Fruit fly (Drosophila melanogaster) whole organism, embryonic: Measurements from ENCODE around the gene CG11836.

Source experiments
- Abd-B ChIP-seq: fragments of 200-800 bp; sonication (Bioruptor generic); optimal IDR thresholded peaks from 2 replicates; lab custom pipeline; 2018; ENCODE audit warnings: missing biosample characterization, mild to moderate bottlenecking, missing genetic modification characterization, moderate library complexity
- BEAF-32 ChIP-seq: fragments of 200-800 bp; sonication (Bioruptor generic); optimal IDR thresholded peaks from 3 replicates; lab custom pipeline; 2017; ENCODE audit warnings: missing biosample characterization, missing genetic modification characterization, mild to moderate bottlenecking, moderate library complexity, missing genetic modification reagents
- Bdp1 ChIP-seq: fragments of 200-800 bp; sonication (Bioruptor generic); optimal IDR thresholded peaks from 3 replicates; lab custom pipeline; 2016; ENCODE audit warnings: missing biosample characterization, missing genetic modification characterization
- Bgb ChIP-seq: fragments of 200-800 bp; sonication (Bioruptor generic); IDR thresholded peaks from 2 replicates; pipeline ENCODE4 v1.3.6; 2022; ENCODE audit warnings: missing biosample characterization, missing genetic modification characterization; ENCODE audit not compliant: partially characterized antibody
- Blimp-1 ChIP-seq: fragments of 200-800 bp; sonication (Bioruptor generic); optimal IDR thresholded peaks from 3 replicates; lab custom pipeline; 2018; ENCODE audit warnings: missing biosample characterization, missing genetic modification characterization, mild to moderate bottlenecking, moderate library complexity, missing genetic modification reagents
- CG14667 ChIP-seq: fragments of 200-800 bp; sonication (Bioruptor generic); IDR thresholded peaks from 2 replicates; pipeline ENCODE4 v1.3.6; 2022; ENCODE audit warnings: missing biosample characterization, missing genetic modification characterization
- CG1603 ChIP-seq: fragments of 200-800 bp; sonication (Bioruptor generic); optimal IDR thresholded peaks from 2 replicates; lab custom pipeline; 2019; ENCODE audit warnings: missing biosample characterization, mild to moderate bottlenecking, missing genetic modification characterization, moderate library complexity
- CG17328 ChIP-seq: fragments of 200-800 bp; sonication (Bioruptor generic); IDR thresholded peaks from 2 replicates; pipeline ENCODE4 v1.3.6; 2022; ENCODE audit warnings: missing biosample characterization, missing genetic modification characterization
- CG17361 ChIP-seq: fragments of 200-800 bp; sonication (Bioruptor generic); IDR thresholded peaks from 3 replicates; pipeline ENCODE4 v1.3.6; 2022; ENCODE audit warnings: missing biosample characterization, missing genetic modification characterization
- CG17829 ChIP-seq: fragments of 200-800 bp; optimal IDR thresholded peaks from 2 replicates; lab custom pipeline; 2019; ENCODE audit warnings: missing biosample characterization, mild to moderate bottlenecking, missing genetic modification characterization, moderate library complexity
- CG2120 ChIP-seq: fragments of 200-800 bp; sonication (Bioruptor generic); optimal IDR thresholded peaks from 3 replicates; lab custom pipeline; 2016; ENCODE audit warnings: missing biosample characterization, missing genetic modification characterization
- CG2129 ChIP-seq: fragments of 200-800 bp; sonication (Bioruptor generic); IDR thresholded peaks from 2 replicates; pipeline ENCODE4 v1.3.6; 2022; ENCODE audit warnings: missing biosample characterization, missing genetic modification characterization; ENCODE audit not compliant: partially characterized antibody
- CG4328 ChIP-seq: fragments of 200-800 bp; sonication (Bioruptor generic); optimal IDR thresholded peaks from 3 replicates; lab custom pipeline; 2017; ENCODE audit warnings: missing biosample characterization, missing genetic modification reagents, missing genetic modification characterization
- CG5953 ChIP-seq: fragments of 200-800 bp; sonication (Bioruptor generic); IDR thresholded peaks from 2 replicates; pipeline ENCODE4 v1.3.6; 2022; ENCODE audit warnings: missing biosample characterization, missing genetic modification characterization
- CG6683 ChIP-seq: fragments of 200-800 bp; sonication (Bioruptor generic); optimal IDR thresholded peaks from 2 replicates; lab custom pipeline; 2017; ENCODE audit warnings: missing biosample characterization, mild to moderate bottlenecking, missing genetic modification characterization, missing genetic modification reagents
- CG6791 ChIP-seq: fragments of 200-800 bp; sonication (Bioruptor generic); IDR thresholded peaks from 3 replicates; pipeline ENCODE4 v1.3.6; 2022; ENCODE audit warnings: missing biosample characterization, missing genetic modification characterization; ENCODE audit not compliant: partially characterized antibody
- CG7963 ChIP-seq: fragments of 200-800 bp; sonication (Bioruptor generic); IDR thresholded peaks from 3 replicates; pipeline ENCODE4 v1.3.6; 2022; ENCODE audit warnings: missing biosample characterization, missing genetic modification characterization; ENCODE audit not compliant: partially characterized antibody
- Doc3 ChIP-seq: fragments of 200-800 bp; sonication (Bioruptor generic); IDR thresholded peaks from 3 replicates; pipeline ENCODE4 v1.3.6; 2022; ENCODE audit warnings: missing biosample characterization, missing genetic modification characterization; ENCODE audit not compliant: partially characterized antibody
- Dp ChIP-seq: fragments of 200-800 bp; sonication (Bioruptor generic); optimal IDR thresholded peaks from 2 replicates; lab custom pipeline; 2018; ENCODE audit warnings: missing biosample characterization, mild to moderate bottlenecking, missing genetic modification characterization, moderate library complexity
- Dref ChIP-seq: fragments of 200-800 bp; sonication (Bioruptor generic); IDR thresholded peaks from 2 replicates; pipeline ENCODE4 v1.3.6; 2022; ENCODE audit warnings: missing biosample characterization, missing genetic modification characterization
- Hr3 ChIP-seq: fragments of 200-800 bp; sonication (Bioruptor generic); optimal IDR thresholded peaks from 3 replicates; lab custom pipeline; 2016; ENCODE audit warnings: missing biosample characterization, missing genetic modification characterization
- MBD-R2 ChIP-seq: fragments of 200-800 bp; sonication (Bioruptor generic); IDR thresholded peaks from 2 replicates; pipeline ENCODE4 v1.3.6; 2022; ENCODE audit warnings: missing biosample characterization, missing genetic modification characterization
- Myb ChIP-seq: fragments of 200-800 bp; sonication (Bioruptor generic); optimal IDR thresholded peaks from 2 replicates; lab custom pipeline; 2016; ENCODE audit warnings: missing biosample characterization, missing genetic modification characterization
- NfI ChIP-seq: fragments of 200-800 bp; sonication (Bioruptor generic); optimal IDR thresholded peaks from 3 replicates; lab custom pipeline; 2018; ENCODE audit warnings: missing biosample characterization, mild to moderate bottlenecking, missing genetic modification characterization, moderate library complexity
- PHDP ChIP-seq: fragments of 200-800 bp; sonication (Bioruptor generic); optimal IDR thresholded peaks from 3 replicates; lab custom pipeline; 2018; ENCODE audit warnings: missing biosample characterization, mild to moderate bottlenecking, missing genetic modification characterization, moderate library complexity
- Scr ChIP-seq: fragments of 200-800 bp; sonication (Bioruptor generic); IDR thresholded peaks from 2 replicates; pipeline ENCODE4 v1.3.6; 2022; ENCODE audit warnings: missing biosample characterization, missing genetic modification characterization; ENCODE audit not compliant: partially characterized antibody
- Six4 ChIP-seq: fragments of 200-800 bp; sonication (Bioruptor generic); optimal IDR thresholded peaks from 2 replicates; lab custom pipeline; 2016; ENCODE audit warnings: missing biosample characterization, missing genetic modification characterization
- Sry-δ ChIP-seq: fragments of 200-800 bp; sonication (Bioruptor generic); optimal IDR thresholded peaks from 2 replicates; lab custom pipeline; 2016; ENCODE audit warnings: missing biosample characterization, missing genetic modification characterization
- amos ChIP-seq: fragments of 200-800 bp; sonication (Bioruptor generic); IDR thresholded peaks from 2 replicates; pipeline ENCODE4 v1.3.6; 2022; ENCODE audit warnings: missing biosample characterization, missing genetic modification characterization; ENCODE audit not compliant: partially characterized antibody
- cg ChIP-seq: fragments of 200-800 bp; sonication (Bioruptor generic); optimal IDR thresholded peaks from 3 replicates; lab custom pipeline; 2019; ENCODE audit warnings: missing biosample characterization, mild to moderate bottlenecking, missing genetic modification characterization, moderate library complexity
- chinmo ChIP-seq: fragments of 200-800 bp; sonication (Bioruptor generic); IDR thresholded peaks from 4 replicates; pipeline ENCODE4 v1.3.6; 2022; ENCODE audit warnings: missing biosample characterization, missing genetic modification characterization; ENCODE audit not compliant: partially characterized antibody
- ci ChIP-seq: fragments of 200-800 bp; sonication (Bioruptor generic); IDR thresholded peaks from 3 replicates; pipeline ENCODE4 v1.3.6; 2022; ENCODE audit warnings: missing biosample characterization, missing genetic modification characterization
- gro ChIP-seq: fragments of 200-800 bp; sonication (Bioruptor generic); optimal IDR thresholded peaks from 2 replicates; lab custom pipeline; 2016; ENCODE audit warnings: missing biosample characterization, missing genetic modification characterization
- hbn ChIP-seq: fragments of 200-800 bp; sonication (Bioruptor generic); IDR thresholded peaks from 2 replicates; pipeline ENCODE4 v1.3.6; 2022; ENCODE audit warnings: missing biosample characterization, missing genetic modification characterization; ENCODE audit not compliant: partially characterized antibody
- hkb ChIP-seq, 2 experiments: fragments of 200-800 bp in 1 of 2; fragments of >200 bp in 1 of 2; sonication (Bioruptor generic) in 1 of 2; IDR thresholded peaks in 1 of 2; optimal IDR thresholded peaks in 1 of 2; 2 replicates each; pipeline versions ENCODE4 v1.3.6 to Lab custom; 2017 to 2022; ENCODE audit warnings: missing biosample characterization in 1 of 2, missing genetic modification characterization in 1 of 2
- inv ChIP-seq: fragments of 200-800 bp; sonication (Bioruptor generic); IDR thresholded peaks from 2 replicates; pipeline ENCODE4 v1.3.6; 2022; ENCODE audit warnings: missing biosample characterization, missing genetic modification characterization; ENCODE audit not compliant: partially characterized antibody
- jumu ChIP-seq: fragments of 200-800 bp; sonication (Bioruptor generic); optimal IDR thresholded peaks from 3 replicates; lab custom pipeline; 2016; ENCODE audit warnings: missing biosample characterization, missing genetic modification characterization
- lbe ChIP-seq: fragments of 200-800 bp; sonication (Bioruptor generic); optimal IDR thresholded peaks from 2 replicates; lab custom pipeline; 2016; ENCODE audit warnings: missing biosample characterization, mild to moderate bottlenecking, missing genetic modification characterization
- lilli ChIP-seq: fragments of 200-800 bp; sonication (Bioruptor generic); optimal IDR thresholded peaks from 3 replicates; lab custom pipeline; 2016; ENCODE audit warnings: missing biosample characterization, missing genetic modification characterization
- lov ChIP-seq, 2 experiments: fragments of 200-800 bp in 1 of 2; fragments of >200 bp in 1 of 2; sonication (Bioruptor generic) in 1 of 2; IDR thresholded peaks in 1 of 2; optimal IDR thresholded peaks in 1 of 2; 2 replicates in 1 of 2; 3 replicates in 1 of 2; pipeline versions ENCODE4 v1.3.6 to Lab custom; 2017 to 2022; ENCODE audit warnings: missing biosample characterization in 1 of 2, missing genetic modification characterization in 1 of 2
- nerfin-2 ChIP-seq: fragments of 200-800 bp; sonication (Bioruptor generic); IDR thresholded peaks from 2 replicates; pipeline ENCODE4 v1.3.6; 2022; ENCODE audit warnings: missing biosample characterization, missing genetic modification characterization; ENCODE audit not compliant: partially characterized antibody
- nom ChIP-seq: fragments of 200-800 bp; sonication (Bioruptor generic); optimal IDR thresholded peaks from 2 replicates; lab custom pipeline; 2017; ENCODE audit warnings: missing biosample characterization, missing genetic modification characterization, mild to moderate bottlenecking, moderate library complexity, missing genetic modification reagents
- pfk ChIP-seq: fragments of 200-800 bp; sonication (Bioruptor generic); optimal IDR thresholded peaks from 2 replicates; lab custom pipeline; 2018; ENCODE audit warnings: missing biosample characterization, mild to moderate bottlenecking, missing genetic modification characterization, moderate library complexity
- schlank ChIP-seq: fragments of 200-800 bp; sonication (Bioruptor generic); optimal IDR thresholded peaks from 2 replicates; lab custom pipeline; 2018; ENCODE audit warnings: missing biosample characterization, mild to moderate bottlenecking, missing genetic modification characterization
- sens-2 ChIP-seq: fragments of 200-800 bp; sonication (Bioruptor generic); IDR thresholded peaks from 2 replicates; pipeline ENCODE4 v1.3.6; 2022; ENCODE audit warnings: missing biosample characterization, missing genetic modification characterization
- sob ChIP-seq: fragments of 200-800 bp; sonication (Bioruptor generic); IDR thresholded peaks from 2 replicates; pipeline ENCODE4 v1.3.6; 2022; ENCODE audit warnings: missing biosample characterization, missing genetic modification characterization
- vvl ChIP-seq: fragments of 200-800 bp; sonication (Bioruptor generic); IDR thresholded peaks from 2 replicates; pipeline ENCODE4 v1.3.6; 2022; ENCODE audit warnings: missing biosample characterization, missing genetic modification characterization

CG11836 gene

dm6 chr3R:25047504-25047903 is 23.4 kb upstream of the CG11836 start, which contains the start of gene CG11790 (continued):
- TF ChIP-seq gro (GFP tag; lab: Kevin White, UChicago) (peak; percentile 5), CG14667 (GFP tag; lab: Robert Waterston, UW) (no peak), Bdp1 (GFP tag; lab: Kevin White, UChicago) (no peak), Blimp-1 (GFP tag; lab: Kevin White, UChicago) (no peak), chinmo (0 out of 4 replicates have a peak, but pooled peaks have one; percentile 42), CG17829 (tag; lab: Kevin White, UChicago) (peak; percentile 7), cg (no peak), vvl (GFP tag; lab: Robert Waterston, UW) (peak; percentile 20; the same call in 1 of the 2 replicates), Hr3 (GFP tag; lab: Kevin White, UChicago) (no peak), hkb (optimal IDR thresholded peaks at IDR 0.05; lab: Kevin White, UChicago) (no peak), hkb (GFP tag; IDR thresholded peaks at IDR 0.05; lab: Robert Waterston, UW) (0 out of 2 replicates have a peak, but pooled peaks have one; percentile 12), CG5953 (GFP tag; lab: Robert Waterston, UW) (no peak), nom (GFP tag; lab: Kevin White, UChicago) (peak; percentile 45), sens-2 (GFP tag; lab: Robert Waterston, UW) (no peak), CG6683 (GFP tag; lab: Kevin White, UChicago) (no peak), pfk (peak; percentile 8), Myb (GFP tag; lab: Kevin White, UChicago) (peak; percentile 11), inv (GFP tag; lab: Robert Waterston, UW) (peak; percentile 51; the same call in 1 of the 2 replicates), MBD-R2 (GFP tag; lab: Robert Waterston, UW) (peak; percentile 84), hbn (GFP tag; lab: Robert Waterston, UW) (peak; percentile 73; the same call in 1 of the 2 replicates), BEAF-32 (peak; percentile 74), CG1603 (tag; lab: Kevin White, UChicago) (peak; percentile 59), CG2120 (GFP tag; lab: Kevin White, UChicago) (no peak), Bgb (GFP tag; lab: Robert Waterston, UW) (peak; percentile 87), CG17361 (GFP tag; lab: Robert Waterston, UW) (no peak), Scr (GFP tag; lab: Robert Waterston, UW) (peak; percentile 77), lov (optimal IDR thresholded peaks at IDR 0.05; lab: Kevin White, UChicago) (no peak), lov (GFP tag; IDR thresholded peaks at IDR 0.05; lab: Robert Waterston, UW) (0 out of 3 replicates have a peak, but pooled peaks have one; percentile 16), nerfin-2 (GFP tag; lab: Robert Waterston, UW) (peak; percentile 59), schlank (tag; lab: Kevin White, UChicago) (no peak), PHDP (tag; lab: Kevin White, UChicago) (peak; percentile 4), CG6791 (peak; percentile 83), CG4328 (GFP tag; lab: Kevin White, UChicago) (no peak), lbe (GFP tag; lab: Kevin White, UChicago) (peak; percentile 2), Six4 (GFP tag; lab: Kevin White, UChicago) (peak; percentile 3), Sry-δ (GFP tag; lab: Kevin White, UChicago) (peak; percentile 75), Abd-B (GFP tag; lab: Kevin White, UChicago) (no peak), CG7963 (GFP tag; lab: Robert Waterston, UW) (peak; percentile 85), Doc3 (GFP tag; lab: Robert Waterston, UW) (peak; percentile 85), sob (GFP tag; lab: Robert Waterston, UW) (0 out of 2 replicates have a peak, but pooled peaks have one; percentile 20), lilli (GFP tag; lab: Kevin White, UChicago) (peak; percentile 7), Dp (GFP tag; lab: Kevin White, UChicago) (peak; percentile 7), CG17328 (GFP tag; lab: Robert Waterston, UW) (no peak), amos (GFP tag; lab: Robert Waterston, UW) (peak; percentile 75), Dref (GFP tag; lab: Robert Waterston, UW) (peak; percentile 80), NfI (GFP tag; lab: Kevin White, UChicago) (peak; percentile 12), ci (GFP tag; lab: Robert Waterston, UW) (peak; percentile 59; the same call in 2 of the 3 replicates), CG2129 (GFP tag; lab: Robert Waterston, UW) (peak; percentile 40; the same call in 1 of the 2 replicates), jumu (GFP tag; lab: Kevin White, UChicago) (no peak)
